Worm (Caenorhabditis elegans) whole organism, L2 larva: Measurements from ENCODE around the gene R09F10.8.

ENCODE experiments used
- R02D3.7 ChIP-seq: fragments of 150-350 bp; optimal IDR thresholded peaks from 2 replicates; lab custom pipeline; 2014; ENCODE audit warnings: missing biosample characterization, missing genetic modification characterization
- ZK546.5 ChIP-seq: sonication (generic microtip); optimal IDR thresholded peaks from 2 replicates; lab custom pipeline; 2017; ENCODE audit warnings: missing biosample characterization, missing genetic modification characterization
- aly-2 ChIP-seq: fragments of 150-350 bp; optimal IDR thresholded peaks from 2 replicates; lab custom pipeline; 2014; ENCODE audit warnings: missing biosample characterization, missing genetic modification characterization
- ama-1 ChIP-seq: fragments of 150-350 bp; optimal IDR thresholded peaks from 2 replicates; lab custom pipeline; 2018; ENCODE audit warnings: inconsistent platforms
- egl-27 ChIP-seq: sonication (generic microtip); optimal IDR thresholded peaks from 3 replicates; lab custom pipeline; 2017; ENCODE audit warnings: missing biosample characterization, missing genetic modification reagents, missing genetic modification characterization
- lin-13 ChIP-seq: fragments of 150-350 bp; optimal IDR thresholded peaks from 2 replicates; lab custom pipeline; 2014; ENCODE audit warnings: missing biosample characterization, missing genetic modification reagents, missing genetic modification characterization
- snpc-4 ChIP-seq: fragments of 150-350 bp; optimal IDR thresholded peaks from 2 replicates; lab custom pipeline; 2014; ENCODE audit warnings: missing biosample characterization, missing genetic modification characterization
- unc-39 ChIP-seq: fragments of 150-350 bp; optimal IDR thresholded peaks from 2 replicates; lab custom pipeline; 2014; ENCODE audit warnings: missing biosample characterization, missing genetic modification characterization
- unc-62 ChIP-seq: fragments of 150-350 bp; optimal IDR thresholded peaks from 2 replicates; lab custom pipeline; 2014; ENCODE audit warnings: missing biosample characterization, missing genetic modification reagents, missing genetic modification characterization

DNA sequence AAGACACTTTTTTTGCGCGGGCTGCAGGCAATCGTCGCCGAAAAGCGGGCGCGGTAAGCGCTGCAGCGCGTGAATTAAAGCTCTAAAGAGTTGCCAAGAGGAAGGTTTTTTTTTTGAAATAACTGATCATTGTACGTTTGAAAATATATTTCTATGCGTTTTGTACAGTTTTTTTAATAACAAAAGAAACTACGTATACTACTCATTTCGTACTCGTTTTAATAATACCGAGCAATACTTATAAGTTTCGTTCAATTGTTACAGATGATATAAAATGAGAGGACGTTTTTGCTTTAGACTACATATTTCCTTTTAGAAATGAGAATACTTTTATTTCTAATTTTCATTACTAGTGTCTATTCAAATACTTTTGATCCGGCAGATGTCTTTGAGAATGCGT is 45.7 kb upstream of the R09F10.8 start, which contains the start of gene nep-15:
- no peak for TF ChIP-seq ama-1 (lab: Kevin White, UChicago)
- no peak for TF ChIP-seq egl-27 (tag; lab: Kevin White, UChicago)
- TF ChIP-seq R02D3.7 (tag; lab: Kevin White, UChicago) = no peak
- no peak for TF ChIP-seq snpc-4 (tag; lab: Kevin White, UChicago)
- no peak for TF ChIP-seq ZK546.5 (tag; lab: Kevin White, UChicago)
- no peak for TF ChIP-seq unc-39
- TF ChIP-seq aly-2 (tag; lab: Kevin White, UChicago) = no peak
- TF ChIP-seq lin-13 (GFP tag; lab: Kevin White, UChicago) = no peak
- no peak for TF ChIP-seq unc-62 (GFP tag; lab: Kevin White, UChicago)
